Fruit fly (Drosophila melanogaster): ENCODE measurements around the gene Dpy-30L1.

DNA sequence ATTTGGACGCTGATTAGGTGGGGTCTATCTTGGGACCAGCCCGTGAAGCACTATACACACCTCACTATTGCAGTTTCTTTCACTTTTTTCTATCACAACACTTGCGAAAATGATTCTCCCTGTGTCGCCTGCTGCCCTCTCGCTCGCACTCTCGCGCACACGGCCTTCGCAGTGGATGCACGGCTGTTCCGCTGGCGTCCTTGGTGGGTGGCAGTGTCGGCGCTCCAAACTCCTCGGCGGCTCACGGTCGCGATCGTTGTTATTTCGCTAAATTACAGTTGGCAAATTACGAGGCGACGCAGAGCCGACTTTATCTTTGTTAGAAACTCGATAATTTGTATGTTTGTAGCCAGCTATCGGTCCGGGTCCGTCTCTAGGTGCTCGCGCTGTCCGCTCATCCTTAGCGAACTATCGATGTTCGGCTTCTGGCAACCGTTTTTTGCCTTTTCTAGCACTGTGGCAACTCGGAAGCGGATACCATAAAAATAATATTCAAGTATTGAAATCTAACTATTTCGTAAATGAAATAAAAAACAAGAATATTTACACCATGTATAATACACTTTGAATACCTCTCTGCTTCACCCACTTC is 35.2 kb downstream of the Dpy-30L1 start, which contains the start of gene Ubc2:
- TF ChIP-seq CG8478 (optimal IDR thresholded peaks at IDR 0.05) (no peak), CTCF (optimal IDR thresholded peaks at IDR 0.05) (peak in 1 of 2 experiments; percentile 28)
